Worm (Caenorhabditis elegans) whole organism, late embryonic: ENCODE data around the gene ZK666.12.

ENCODE experiments used
- F13H6.1 ChIP-seq: sonication (generic microtip); optimal IDR thresholded peaks from 2 replicates; lab custom pipeline; 2016; ENCODE audit warnings: missing genetic modification characterization, missing compliant biosample characterization
- K02D7.2 ChIP-seq: sonication (generic microtip); optimal IDR thresholded peaks from 2 replicates; lab custom pipeline; 2017; ENCODE audit warnings: mild to moderate bottlenecking, missing genetic modification characterization, missing compliant biosample characterization
- Y22D7AL.16 ChIP-seq: sonication (generic microtip); optimal IDR thresholded peaks from 2 replicates; lab custom pipeline; 2016; ENCODE audit warnings: missing genetic modification characterization, missing compliant biosample characterization
- ahr-1 ChIP-seq: sonication (generic microtip); optimal IDR thresholded peaks from 2 replicates; lab custom pipeline; 2016; ENCODE audit warnings: missing genetic modification characterization, missing compliant biosample characterization
- ama-1 ChIP-seq: fragments of 150-350 bp; optimal IDR thresholded peaks from 2 replicates; lab custom pipeline; 2014
- ceh-19 ChIP-seq: fragments of 200-800 bp; sonication (Bioruptor generic); optimal IDR thresholded peaks from 2 replicates; lab custom pipeline; 2018; ENCODE audit warnings: mild to moderate bottlenecking, missing genetic modification characterization, missing compliant biosample characterization
- ceh-2 ChIP-seq: sonication (generic microtip); optimal IDR thresholded peaks from 2 replicates; lab custom pipeline; 2016; ENCODE audit warnings: missing genotype, missing genetic modification characterization, missing compliant biosample characterization
- ceh-22 ChIP-seq: sonication (generic microtip); optimal IDR thresholded peaks from 2 replicates; lab custom pipeline; 2017; ENCODE audit warnings: missing biosample characterization, missing genetic modification characterization
- ceh-30 ChIP-seq: fragments of 150-350 bp; optimal IDR thresholded peaks from 2 replicates; lab custom pipeline; 2014; ENCODE audit warnings: missing biosample characterization, missing genetic modification characterization
- ceh-31 ChIP-seq: sonication (generic microtip); optimal IDR thresholded peaks from 2 replicates; lab custom pipeline; 2016; ENCODE audit warnings: missing genetic modification characterization, missing compliant biosample characterization
- ceh-45 ChIP-seq: fragments of 200-800 bp; sonication (Bioruptor generic); IDR thresholded peaks from 2 replicates; pipeline ENCODE4 v1.3.6; 2022; ENCODE audit warnings: missing genetic modification reagents, missing genetic modification characterization, missing compliant biosample characterization
- ceh-6 ChIP-seq: fragments of 200-800 bp; sonication (Bioruptor generic); optimal IDR thresholded peaks from 2 replicates; lab custom pipeline; 2018; ENCODE audit warnings: mild to moderate bottlenecking, missing genetic modification characterization, missing compliant biosample characterization
- ceh-9 ChIP-seq: sonication (generic microtip); optimal IDR thresholded peaks from 2 replicates; lab custom pipeline; 2016; ENCODE audit warnings: mild to moderate bottlenecking, missing genetic modification characterization, inconsistent platforms, missing compliant biosample characterization
- dmd-4 ChIP-seq: sonication (generic microtip); optimal IDR thresholded peaks from 2 replicates; lab custom pipeline; 2016; ENCODE audit warnings: borderline replicate concordance, missing genetic modification characterization, missing compliant biosample characterization
- dve-1 ChIP-seq: sonication (generic microtip); optimal IDR thresholded peaks from 2 replicates; lab custom pipeline; 2017; ENCODE audit warnings: antibody characterized with exemption, mild to moderate bottlenecking, missing genetic modification characterization, missing compliant biosample characterization
- elt-2 ChIP-seq: sonication (generic microtip); optimal IDR thresholded peaks from 2 replicates; lab custom pipeline; 2016; ENCODE audit warnings: missing genetic modification reagents, missing genetic modification characterization, missing compliant biosample characterization
- elt-4 ChIP-seq: sonication (generic microtip); optimal IDR thresholded peaks from 2 replicates; lab custom pipeline; 2016; ENCODE audit warnings: missing genetic modification characterization, missing compliant biosample characterization
- ets-4 ChIP-seq: sonication (generic microtip); optimal IDR thresholded peaks from 2 replicates; lab custom pipeline; 2016; ENCODE audit warnings: missing genetic modification characterization, missing compliant biosample characterization
- fax-1 ChIP-seq: sonication (generic microtip); optimal IDR thresholded peaks from 2 replicates; lab custom pipeline; 2016; ENCODE audit warnings: missing genotype, missing genetic modification characterization, missing compliant biosample characterization
- hlh-13 ChIP-seq: fragments of 200-800 bp; sonication (Bioruptor generic); optimal IDR thresholded peaks from 2 replicates; lab custom pipeline; 2018; ENCODE audit warnings: mild to moderate bottlenecking, missing genetic modification characterization, missing compliant biosample characterization
- hlh-15 ChIP-seq: sonication (generic microtip); optimal IDR thresholded peaks from 2 replicates; lab custom pipeline; 2016; ENCODE audit warnings: missing genetic modification characterization, missing compliant biosample characterization
- lim-6 ChIP-seq: sonication (generic microtip); optimal IDR thresholded peaks from 2 replicates; lab custom pipeline; 2016; ENCODE audit warnings: missing genetic modification characterization, missing compliant biosample characterization
- nfya-1 ChIP-seq: sonication (generic microtip); optimal IDR thresholded peaks from 2 replicates; lab custom pipeline; 2017; ENCODE audit warnings: missing genetic modification characterization, mild to moderate bottlenecking, missing compliant biosample characterization, antibody characterized with exemption, moderate library complexity
- nhr-11 ChIP-seq: fragments of 150-350 bp; optimal IDR thresholded peaks from 2 replicates; lab custom pipeline; 2014; ENCODE audit warnings: missing biosample characterization, missing genetic modification characterization
- nhr-232 ChIP-seq: sonication (generic microtip); optimal IDR thresholded peaks from 2 replicates; lab custom pipeline; 2016; ENCODE audit warnings: missing genetic modification characterization, missing compliant biosample characterization
- odd-2 ChIP-seq: sonication (generic microtip); optimal IDR thresholded peaks from 2 replicates; lab custom pipeline; 2017; ENCODE audit warnings: antibody characterized with exemption, mild to moderate bottlenecking, missing genetic modification characterization, missing compliant biosample characterization
- pag-3 ChIP-seq: sonication (generic microtip); optimal IDR thresholded peaks from 2 replicates; lab custom pipeline; 2016; ENCODE audit warnings: missing compliant biosample characterization, missing genetic modification characterization, borderline replicate concordance
- pat-9 ChIP-seq: fragments of 200-800 bp; sonication (Bioruptor generic); optimal IDR thresholded peaks from 2 replicates; lab custom pipeline; 2018; ENCODE audit warnings: mild to moderate bottlenecking, missing genetic modification characterization, moderate library complexity, missing compliant biosample characterization
- pha-2 ChIP-seq: sonication (generic microtip); optimal IDR thresholded peaks from 2 replicates; lab custom pipeline; 2017; ENCODE audit warnings: mild to moderate bottlenecking, missing genetic modification characterization, missing compliant biosample characterization
- pha-4 ChIP-seq: fragments of 150-350 bp; optimal IDR thresholded peaks from 2 replicates; lab custom pipeline; 2018; ENCODE audit warnings: missing biosample characterization, missing genetic modification reagents, missing genetic modification characterization
- pqm-1 ChIP-seq: sonication (generic microtip); optimal IDR thresholded peaks from 2 replicates; lab custom pipeline; 2016; ENCODE audit warnings: missing genetic modification characterization, missing compliant biosample characterization
- pros-1 ChIP-seq: fragments of 150-350 bp; optimal IDR thresholded peaks from 2 replicates; lab custom pipeline; 2014; ENCODE audit warnings: missing biosample characterization, missing genetic modification reagents, missing genetic modification characterization
- ref-2 ChIP-seq: sonication (generic microtip); optimal IDR thresholded peaks from 2 replicates; lab custom pipeline; 2016; ENCODE audit warnings: missing genetic modification characterization, missing compliant biosample characterization
- sdc-2 ChIP-seq: sonication (generic microtip); optimal IDR thresholded peaks from 2 replicates; lab custom pipeline; 2016; ENCODE audit warnings: missing genotype, missing genetic modification characterization, missing compliant biosample characterization
- tbx-2 ChIP-seq: sonication (generic microtip); optimal IDR thresholded peaks from 2 replicates; lab custom pipeline; 2016; ENCODE audit warnings: missing genetic modification characterization, missing compliant biosample characterization
- tbx-7 ChIP-seq: sonication (generic microtip); optimal IDR thresholded peaks from 2 replicates; lab custom pipeline; 2016; ENCODE audit warnings: missing genotype, missing genetic modification characterization, missing compliant biosample characterization
- ttx-3 ChIP-seq: sonication (generic microtip); optimal IDR thresholded peaks from 2 replicates; lab custom pipeline; 2016; ENCODE audit warnings: missing genetic modification reagents, missing genetic modification characterization, missing compliant biosample characterization
- unc-3 ChIP-seq, 2 experiments: fragments of 200-800 bp in 1 of 2; sonication (Bioruptor generic) in 1 of 2; sonication (generic microtip) in 1 of 2; conservative IDR thresholded peaks in 1 of 2; optimal IDR thresholded peaks in 1 of 2; 2 replicates each; pipeline versions ENCODE4 v1.3.6 to Lab custom; 2016 to 2022; ENCODE audit warnings: missing compliant biosample characterization in 2 of 2, missing genetic modification characterization in 2 of 2, missing genetic modification reagents in 1 of 2
- unc-55 ChIP-seq: sonication (generic microtip); optimal IDR thresholded peaks from 2 replicates; lab custom pipeline; 2017; ENCODE audit warnings: missing biosample characterization, missing genetic modification reagents, missing genetic modification characterization
- unc-86 ChIP-seq: sonication (generic microtip); optimal IDR thresholded peaks from 2 replicates; lab custom pipeline; 2016; ENCODE audit warnings: missing genetic modification characterization, missing compliant biosample characterization
- zip-5 ChIP-seq: sonication (generic microtip); optimal IDR thresholded peaks from 2 replicates; lab custom pipeline; 2016; ENCODE audit warnings: missing genetic modification characterization, missing compliant biosample characterization

Gene ZK666.12

DNA sequence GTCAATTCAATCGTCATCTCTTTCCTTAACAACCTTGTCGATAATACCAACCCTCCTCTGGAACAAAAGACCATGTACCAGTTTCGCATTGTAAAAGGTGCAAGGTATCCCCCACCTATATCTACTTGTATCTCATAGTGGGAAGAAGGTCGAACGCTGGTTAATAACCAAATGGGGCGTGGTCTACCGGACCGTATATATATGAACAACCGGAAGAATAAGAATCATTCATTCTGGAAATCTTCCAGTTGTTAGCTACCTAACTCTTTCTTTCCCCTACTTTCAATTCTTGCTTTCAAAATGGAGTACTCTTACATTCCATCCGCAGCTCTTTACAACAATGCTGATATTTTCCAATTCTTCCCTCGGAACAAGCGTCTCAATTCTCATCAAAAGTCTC is 34.8 kb upstream of the ZK666.12 start, which contains the start of gene ZK673.5:
Gene ZK673.5, plus strand, starts transcription at position 301 of the 400 bp plus-strand sequence.
- TF ChIP-seq sdc-2 (tag; lab: Kevin White, UChicago), result no peak
- TF ChIP-seq odd-2 (tag; lab: Kevin White, UChicago), result no peak
- TF ChIP-seq pros-1 (tag; lab: Kevin White, UChicago), result no peak
- no peak for TF ChIP-seq pha-4 (tag; lab: Kevin White, UChicago)
- no peak for TF ChIP-seq pat-9

ce11 chrII:10464230-10464920 is 31.6 kb upstream of the ZK666.12 start, which contains the start of the genes ZK673.6 and sdz-37:
ZK673.6 (minus strand) TSS chrII:10464330.
sdz-37 (plus strand) TSS chrII:10464870.
- no peak for TF ChIP-seq odd-2 (tag; lab: Kevin White, UChicago)
- TF ChIP-seq ceh-31 (tag; lab: Kevin White, UChicago), result no peak
- no peak for TF ChIP-seq F13H6.1
- TF ChIP-seq nhr-232 (tag; lab: Kevin White, UChicago), result no peak
- TF ChIP-seq pag-3, result no peak
- TF ChIP-seq pha-2, result no peak
- no peak for TF ChIP-seq Y22D7AL.16
- TF ChIP-seq ceh-45, result no peak
- no peak for TF ChIP-seq zip-5 (tag; lab: Kevin White, UChicago)
- no peak for TF ChIP-seq ceh-30 (tag; lab: Kevin White, UChicago)
- no peak for TF ChIP-seq ceh-6 (GFP tag; lab: Kevin White, UChicago)
- TF ChIP-seq ama-1 (lab: Kevin White, UChicago), result no peak
- TF ChIP-seq K02D7.2 (tag; lab: Kevin White, UChicago), result no peak
- no peak for TF ChIP-seq fax-1 (tag; lab: Kevin White, UChicago)
- no peak for TF ChIP-seq ets-4 (tag; lab: Kevin White, UChicago)
- TF ChIP-seq ceh-19 (GFP tag; lab: Kevin White, UChicago), result no peak
- TF ChIP-seq tbx-2 (tag; lab: Kevin White, UChicago), result no peak

DNA sequence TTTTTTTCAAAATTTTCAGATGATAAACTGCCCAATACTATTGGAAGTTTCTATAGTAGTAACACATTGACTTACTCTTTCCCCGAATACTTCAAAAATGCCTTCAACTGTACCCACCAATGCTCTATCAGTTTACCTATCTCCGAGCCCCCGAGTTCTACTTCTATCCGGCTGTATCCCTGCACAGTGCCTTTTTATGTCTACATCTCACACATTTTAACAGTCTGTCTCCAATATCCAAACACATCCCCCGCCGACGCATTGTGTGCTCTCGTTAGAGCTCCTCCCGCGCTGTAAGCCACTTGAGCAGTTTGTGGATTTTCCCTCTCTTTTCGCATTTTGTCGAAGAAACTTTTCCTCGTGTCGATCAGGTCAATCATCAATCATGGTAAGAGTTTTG is 29.5 kb upstream of the ZK666.12 start, which contains the start of gene tnc-2:
Gene tnc-2, plus strand, starts transcription at position 301 of the 400 bp plus-strand sequence.
- TF ChIP-seq F13H6.1 (no peak), ets-4 (tag; lab: Kevin White, UChicago) (no peak), nhr-11 (tag; lab: Kevin White, UChicago) (no peak), ttx-3 (no peak), ceh-9 (tag; lab: Kevin White, UChicago) (no peak), elt-4 (tag; lab: Kevin White, UChicago) (no peak), hlh-15 (no peak), pqm-1 (tag; lab: Kevin White, UChicago) (no peak), ceh-31 (tag; lab: Kevin White, UChicago) (no peak), ref-2 (tag; lab: Kevin White, UChicago) (no peak), hlh-13 (GFP tag; lab: Kevin White, UChicago) (no peak), Y22D7AL.16 (no peak), elt-2 (tag; lab: Kevin White, UChicago) (no peak), fax-1 (tag; lab: Kevin White, UChicago) (no peak), ceh-22 (tag; lab: Kevin White, UChicago) (no peak)

DNA sequence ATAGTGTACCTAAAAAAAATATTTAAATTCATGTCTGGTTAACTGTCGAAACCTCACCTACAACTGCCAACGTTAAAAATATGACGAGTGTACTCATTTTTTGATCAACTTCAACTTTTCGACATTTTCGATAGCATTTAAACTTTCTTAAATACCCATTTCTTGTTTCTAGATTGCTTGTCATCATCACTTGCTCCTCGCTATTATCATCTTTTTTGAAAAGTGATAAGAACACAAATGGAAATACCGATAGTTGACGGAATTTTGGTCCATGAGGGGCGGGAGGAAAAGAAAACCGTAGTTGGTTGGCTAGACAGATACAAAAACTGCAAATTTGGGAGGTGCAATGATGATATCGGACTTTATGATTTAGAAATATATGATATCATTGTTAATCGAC is 25.9 kb upstream of the ZK666.12 start, which contains the start of gene clec-143:
Gene clec-143, minus strand, starts transcription at position 139 of the 400 bp plus-strand sequence.
- TF ChIP-seq nhr-232 (tag; lab: Kevin White, UChicago) (no peak), elt-4 (tag; lab: Kevin White, UChicago) (no peak), sdc-2 (tag; lab: Kevin White, UChicago) (no peak), ceh-2 (tag; lab: Kevin White, UChicago) (no peak), elt-2 (tag; lab: Kevin White, UChicago) (no peak), dmd-4 (tag; lab: Kevin White, UChicago) (no peak), unc-86 (tag; lab: Kevin White, UChicago) (no peak), nfya-1 (tag; lab: Kevin White, UChicago) (no peak), unc-55 (GFP tag; lab: Kevin White, UChicago) (no peak), odd-2 (tag; lab: Kevin White, UChicago) (no peak), ahr-1 (tag; lab: Kevin White, UChicago) (no peak), fax-1 (tag; lab: Kevin White, UChicago) (no peak), tbx-7 (no peak), lim-6 (tag; lab: Kevin White, UChicago) (no peak), dve-1 (tag; lab: Kevin White, UChicago) (no peak), Y22D7AL.16 (no peak), unc-3 (GFP tag; conservative IDR thresholded peaks at IDR 0.05; lab: Robert Waterston, UW) (no peak), unc-3 (tag; optimal IDR thresholded peaks at IDR 0.05; lab: Kevin White, UChicago) (no peak), hlh-13 (GFP tag; lab: Kevin White, UChicago) (no peak), ceh-6 (GFP tag; lab: Kevin White, UChicago) (no peak)
